Worm (Caenorhabditis elegans) whole organism, midembryonic: ENCODE data around the gene H40L08.1.

Experiments
- T22C8.4 ChIP-seq: fragments of 200-800 bp; sonication (Bioruptor generic); IDR thresholded peaks from 2 replicates; pipeline ENCODE4 v1.3.6; 2022; ENCODE audit warnings: missing genetic modification characterization, missing compliant biosample characterization
- cog-1 ChIP-seq: sonication (generic microtip); optimal IDR thresholded peaks from 2 replicates; lab custom pipeline; 2016; ENCODE audit warnings: missing genetic modification characterization, missing compliant biosample characterization
- flt-1 ChIP-seq: fragments of 200-800 bp; sonication (Bioruptor generic); IDR thresholded peaks from 2 replicates; pipeline ENCODE4 v1.3.6; 2022; ENCODE audit warnings: missing genetic modification characterization, missing compliant biosample characterization
- med-1 ChIP-seq: sonication (generic microtip); optimal IDR thresholded peaks from 2 replicates; lab custom pipeline; 2017; ENCODE audit warnings: missing genetic modification characterization, mild to moderate bottlenecking, missing compliant biosample characterization, antibody characterized with exemption, missing genetic modification reagents; ENCODE audit not compliant: insufficient read depth
- ref-1 ChIP-seq: fragments of 200-800 bp; sonication (Bioruptor generic); conservative IDR thresholded peaks from 2 replicates; pipeline ENCODE4 v1.3.6; 2022; ENCODE audit warnings: missing genetic modification reagents, missing genetic modification characterization, missing compliant biosample characterization
- tab-1 ChIP-seq: fragments of 200-800 bp; sonication (Bioruptor generic); IDR thresholded peaks from 2 replicates; pipeline ENCODE4 v1.3.6; 2022; ENCODE audit warnings: missing genetic modification characterization, missing compliant biosample characterization
- ztf-23 ChIP-seq: fragments of 200-800 bp; sonication (Bioruptor generic); IDR thresholded peaks from 2 replicates; pipeline ENCODE4 v1.3.6; 2022; ENCODE audit warnings: missing genetic modification reagents, missing genetic modification characterization, missing compliant biosample characterization

DNA sequence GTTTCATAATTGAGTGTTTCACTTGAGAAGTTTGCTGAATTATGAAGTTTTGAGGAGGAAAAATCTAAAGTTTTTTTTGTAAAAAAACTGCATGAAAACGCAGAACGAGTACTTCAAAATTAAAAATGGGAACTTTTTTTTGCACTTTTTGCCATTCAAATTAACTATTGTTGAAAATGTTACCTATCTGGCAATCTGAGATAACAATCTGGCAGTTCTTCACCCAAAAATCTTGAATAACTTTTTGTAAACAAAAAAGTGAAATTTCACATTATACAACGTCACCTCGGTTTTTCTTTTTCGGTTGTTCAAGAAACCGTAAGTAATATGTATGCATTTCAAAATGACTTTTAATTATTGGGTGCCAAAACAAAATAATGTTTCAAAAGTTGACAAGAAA, 41.3 kb downstream of the H40L08.1 start:
- TF ChIP-seq flt-1 (GFP tag; lab: Robert Waterston, UW) (no peak), tab-1 (GFP tag; lab: Robert Waterston, UW) (no peak), ztf-23 (GFP tag; lab: Robert Waterston, UW) (no peak), cog-1 (tag; lab: Kevin White, UChicago) (no peak), T22C8.4 (GFP tag; lab: Robert Waterston, UW) (no peak), ref-1 (GFP tag; lab: Robert Waterston, UW) (no peak), med-1 (no peak)
